Worm (Caenorhabditis elegans) whole organism, L4 larva: Measurements from ENCODE around the gene mrps-33.

Source experiments
- F37D6.2 ChIP-seq: sonication (generic microtip); optimal IDR thresholded peaks from 2 replicates; lab custom pipeline; 2016; ENCODE audit warnings: mild to moderate bottlenecking, missing genetic modification characterization, missing compliant biosample characterization
- T20F7.1 ChIP-seq: fragments of 200-800 bp; sonication (Bioruptor generic); optimal IDR thresholded peaks from 2 replicates; lab custom pipeline; 2018; ENCODE audit warnings: mild to moderate bottlenecking, missing genetic modification characterization, missing compliant biosample characterization
- dpl-1 ChIP-seq: fragments of 150-350 bp; optimal IDR thresholded peaks from 2 replicates; lab custom pipeline; 2014; ENCODE audit warnings: missing biosample characterization, missing genetic modification reagents, missing genetic modification characterization
- lim-7 ChIP-seq: fragments of 200-800 bp; sonication (Bioruptor generic); IDR thresholded peaks from 2 replicates; pipeline ENCODE4 v1.3.6; 2022; ENCODE audit warnings: missing genetic modification characterization, missing compliant biosample characterization
- lsy-2 ChIP-seq, 2 experiments: fragments of 150-350 bp in 1 of 2; sonication (generic microtip) in 1 of 2; optimal IDR thresholded peaks; 2 replicates each; lab custom pipeline; 2014 to 2017; ENCODE audit warnings: missing biosample characterization in 2 of 2, missing genetic modification characterization in 2 of 2
- nhr-102 ChIP-seq: sonication (generic microtip); optimal IDR thresholded peaks from 2 replicates; lab custom pipeline; 2016; ENCODE audit warnings: mild to moderate bottlenecking, missing genetic modification characterization, moderate library complexity, missing compliant biosample characterization
- nhr-6 ChIP-seq: fragments of 150-350 bp; optimal IDR thresholded peaks from 2 replicates; lab custom pipeline; 2014; ENCODE audit warnings: missing biosample characterization, missing genetic modification characterization
- snpc-4 ChIP-seq: fragments of 150-350 bp; optimal IDR thresholded peaks from 2 replicates; lab custom pipeline; 2014; ENCODE audit warnings: missing biosample characterization, missing genetic modification characterization

The mrps-33 gene

DNA sequence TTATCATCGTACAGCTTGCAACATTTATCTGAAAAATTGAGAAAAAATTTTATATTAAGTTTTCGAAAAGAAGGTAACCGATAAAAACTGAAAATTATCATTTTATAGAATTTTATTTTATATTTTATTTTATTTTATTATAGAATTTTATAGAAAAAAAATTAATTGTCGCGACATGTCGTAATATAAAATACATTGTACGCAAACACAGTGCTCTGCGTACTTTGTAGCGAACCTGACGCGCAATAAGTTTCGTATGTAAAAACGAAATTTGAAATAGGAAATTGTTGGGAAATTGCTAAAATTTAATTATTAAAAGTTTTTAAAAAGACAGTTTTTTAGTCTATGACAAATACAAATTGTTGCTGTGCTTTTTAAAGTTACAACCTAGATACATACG is 48.3 kb downstream of the mrps-33 start, which contains the start of the genes hst-1 and ints-6:
hst-1 (minus strand) TSS at position 28 of the 400 bp plus-strand sequence.
ints-6 (plus strand) TSS at position 260 of the 400 bp plus-strand sequence.
- peak; percentile 58 for TF ChIP-seq dpl-1 (GFP tag; lab: Kevin White, UChicago)
- TF ChIP-seq T20F7.1, result peak; percentile 59
- TF ChIP-seq nhr-6 (tag; lab: Kevin White, UChicago), result no peak
- TF ChIP-seq lsy-2 (tag; optimal IDR thresholded peaks at IDR 0.05; lab: Kevin White, UChicago), result peak in 1 of 2 experiments; percentile 28
- TF ChIP-seq F37D6.2 (tag; lab: Kevin White, UChicago), result no peak
- no peak for TF ChIP-seq nhr-102 (tag; lab: Kevin White, UChicago)
- no peak for TF ChIP-seq lim-7 (GFP tag; lab: Robert Waterston, UW)
- TF ChIP-seq snpc-4 (tag; lab: Kevin White, UChicago), result no peak
- TF ChIP-seq, all 104 proteins: peak for 3
